Worm (Caenorhabditis elegans) whole organism, L4 larva: Measurements from ENCODE around the gene F13D12.5.

Experiments
- T20F7.1 ChIP-seq: fragments of 200-800 bp; sonication (Bioruptor generic); optimal IDR thresholded peaks from 2 replicates; lab custom pipeline; 2018; ENCODE audit warnings: mild to moderate bottlenecking, missing genetic modification characterization, missing compliant biosample characterization
- T26A8.4 ChIP-seq: fragments of 200-800 bp; sonication (Bioruptor generic); IDR thresholded peaks from 2 replicates; pipeline ENCODE4 v1.3.6; 2022; ENCODE audit warnings: missing genetic modification characterization, missing compliant biosample characterization
- Y48G9A.11 ChIP-seq: fragments of 200-800 bp; sonication (Bioruptor generic); IDR thresholded peaks from 2 replicates; pipeline ENCODE4 v1.3.6; 2022; ENCODE audit warnings: missing genetic modification reagents, missing genetic modification characterization, missing compliant biosample characterization
- Y75B8A.6 ChIP-seq: fragments of 200-800 bp; sonication (Bioruptor generic); IDR thresholded peaks from 2 replicates; pipeline ENCODE4 v1.3.6; 2022; ENCODE audit warnings: missing genetic modification reagents, missing genetic modification characterization, missing compliant biosample characterization
- ZK337.2 ChIP-seq: fragments of 200-800 bp; sonication (Bioruptor generic); IDR thresholded peaks from 2 replicates; pipeline ENCODE4 v1.3.6; 2022; ENCODE audit warnings: missing genetic modification reagents, missing genetic modification characterization, missing compliant biosample characterization
- aha-1 ChIP-seq: fragments of 150-350 bp; peaks from one replicate; lab custom pipeline; 2014; ENCODE audit warnings: missing biosample characterization, missing genetic modification characterization
- aly-2 ChIP-seq: sonication (generic microtip); optimal IDR thresholded peaks from 2 replicates; lab custom pipeline; 2018; ENCODE audit warnings: missing biosample characterization, missing genetic modification characterization
- ama-1 ChIP-seq: fragments of 150-350 bp; optimal IDR thresholded peaks from 2 replicates; lab custom pipeline; 2014; ENCODE audit warnings: inconsistent platforms, mixed read lengths
- arid-1 ChIP-seq: fragments of 200-800 bp; sonication (Bioruptor generic); conservative IDR thresholded peaks from 2 replicates; pipeline ENCODE4 v1.3.6; 2022; ENCODE audit warnings: missing genetic modification reagents, missing genetic modification characterization, missing compliant biosample characterization
- ceh-44 ChIP-seq: fragments of 200-800 bp; sonication (Bioruptor generic); IDR thresholded peaks from 2 replicates; pipeline ENCODE4 v1.3.6; 2022; ENCODE audit warnings: missing genetic modification reagents, missing genetic modification characterization, missing compliant biosample characterization
- ceh-82 ChIP-seq: sonication (generic microtip); optimal IDR thresholded peaks from 2 replicates; lab custom pipeline; 2017; ENCODE audit warnings: missing biosample characterization, missing genetic modification characterization
- ces-1 ChIP-seq: fragments of 150-350 bp; sonication (generic microtip); optimal IDR thresholded peaks from 4 replicates; lab custom pipeline; 2014; ENCODE audit warnings: missing biosample characterization, missing genetic modification reagents, missing genetic modification characterization
- daf-12 ChIP-seq: fragments of 150-350 bp; optimal IDR thresholded peaks from 2 replicates; lab custom pipeline; 2014; ENCODE audit warnings: missing biosample characterization, missing genetic modification reagents, missing genetic modification characterization
- dmd-6 ChIP-seq: fragments of 200-800 bp; sonication (Bioruptor generic); IDR thresholded peaks from 2 replicates; pipeline ENCODE4 v1.3.6; 2022; ENCODE audit warnings: missing genetic modification reagents, missing genetic modification characterization, missing compliant biosample characterization
- dmd-9 ChIP-seq: fragments of 200-800 bp; sonication (Bioruptor generic); IDR thresholded peaks from 2 replicates; pipeline ENCODE4 v1.3.6; 2022; ENCODE audit warnings: missing genetic modification reagents, missing genetic modification characterization, missing compliant biosample characterization
- dve-1 ChIP-seq: sonication (generic microtip); optimal IDR thresholded peaks from 2 replicates; lab custom pipeline; 2017; ENCODE audit warnings: antibody characterized with exemption, mild to moderate bottlenecking, missing genetic modification characterization, missing compliant biosample characterization; ENCODE audit not compliant: insufficient read depth
- egl-43 ChIP-seq: fragments of 200-800 bp; sonication (Bioruptor generic); IDR thresholded peaks from 2 replicates; pipeline ENCODE4 v1.3.6; 2022; ENCODE audit warnings: missing genetic modification reagents, missing genetic modification characterization, missing compliant biosample characterization
- hif-1 ChIP-seq, 2 experiments: sonication (generic microtip); optimal IDR thresholded peaks; 2 replicates each; lab custom pipeline; 2016 to 2017; ENCODE audit warnings: missing compliant biosample characterization in 2 of 2, missing genetic modification characterization in 2 of 2, missing genetic modification reagents in 2 of 2, missing genotype in 2 of 2, mild to moderate bottlenecking in 1 of 2
- hlh-11 ChIP-seq: fragments of 200-800 bp; sonication (Bioruptor generic); optimal IDR thresholded peaks from 2 replicates; lab custom pipeline; 2018; ENCODE audit warnings: mild to moderate bottlenecking, missing genetic modification characterization, missing compliant biosample characterization
- hlh-30 ChIP-seq: sonication (generic microtip); optimal IDR thresholded peaks from 2 replicates; lab custom pipeline; 2017; ENCODE audit warnings: antibody characterized with exemption, mild to moderate bottlenecking, missing genetic modification characterization, missing compliant biosample characterization; ENCODE audit not compliant: insufficient read depth
- lim-7 ChIP-seq: fragments of 200-800 bp; sonication (Bioruptor generic); IDR thresholded peaks from 2 replicates; pipeline ENCODE4 v1.3.6; 2022; ENCODE audit warnings: missing genetic modification characterization, missing compliant biosample characterization
- lin-38 ChIP-seq: fragments of 200-800 bp; sonication (Bioruptor generic); IDR thresholded peaks from 2 replicates; pipeline ENCODE4 v1.3.6; 2022; ENCODE audit warnings: missing genetic modification reagents, missing genetic modification characterization, missing compliant biosample characterization
- lsy-2 ChIP-seq, 2 experiments: fragments of 150-350 bp in 1 of 2; sonication (generic microtip) in 1 of 2; optimal IDR thresholded peaks; 2 replicates each; lab custom pipeline; 2014 to 2017; ENCODE audit warnings: missing biosample characterization in 2 of 2, missing genetic modification characterization in 2 of 2
- madf-9 ChIP-seq: fragments of 200-800 bp; sonication (Bioruptor generic); conservative IDR thresholded peaks from 2 replicates; pipeline ENCODE4 v1.3.6; 2022; ENCODE audit warnings: missing genetic modification reagents, missing genetic modification characterization, missing compliant biosample characterization
- mdl-1 ChIP-seq, 2 experiments: fragments of 150-350 bp in 1 of 2; sonication (generic microtip) in 1 of 2; optimal IDR thresholded peaks; 2 replicates each; lab custom pipeline; 2014 to 2017; ENCODE audit warnings: missing biosample characterization in 2 of 2, missing genetic modification characterization in 2 of 2
- mdt-29 ChIP-seq: fragments of 200-800 bp; sonication (Bioruptor generic); IDR thresholded peaks from 2 replicates; pipeline ENCODE4 v1.3.6; 2022; ENCODE audit warnings: missing genetic modification reagents, missing genetic modification characterization, missing compliant biosample characterization
- mep-1 ChIP-seq: fragments of 150-350 bp; sonication (generic microtip); optimal IDR thresholded peaks from 3 replicates; lab custom pipeline; 2014; ENCODE audit warnings: missing biosample characterization, missing genetic modification characterization
- mes-2 ChIP-seq: sonication (generic microtip); optimal IDR thresholded peaks from 2 replicates; lab custom pipeline; 2016; ENCODE audit warnings: missing genotype, mild to moderate bottlenecking, missing genetic modification characterization, missing compliant biosample characterization; ENCODE audit not compliant: poor library complexity, severe bottlenecking
- mxl-3 ChIP-seq: fragments of 200-800 bp; sonication (Bioruptor generic); optimal IDR thresholded peaks from 2 replicates; lab custom pipeline; 2018; ENCODE audit warnings: mild to moderate bottlenecking, missing genetic modification characterization, missing compliant biosample characterization
- nhr-10 ChIP-seq: fragments of 150-350 bp; optimal IDR thresholded peaks from 2 replicates; lab custom pipeline; 2014; ENCODE audit warnings: missing biosample characterization, missing genetic modification characterization
- nhr-11 ChIP-seq: fragments of 150-350 bp; optimal IDR thresholded peaks from 2 replicates; lab custom pipeline; 2014; ENCODE audit warnings: missing biosample characterization, missing genetic modification characterization
- nhr-28 ChIP-seq: fragments of 150-350 bp; optimal IDR thresholded peaks from 2 replicates; lab custom pipeline; 2014; ENCODE audit warnings: missing biosample characterization, missing genetic modification characterization
- nhr-41 ChIP-seq: fragments of 200-800 bp; sonication (Bioruptor generic); IDR thresholded peaks from 2 replicates; pipeline ENCODE4 v1.3.6; 2022; ENCODE audit warnings: missing genetic modification reagents, missing genetic modification characterization, missing compliant biosample characterization
- nhr-42 ChIP-seq: fragments of 200-800 bp; sonication (Bioruptor generic); IDR thresholded peaks from 2 replicates; pipeline ENCODE4 v1.3.6; 2022; ENCODE audit warnings: missing genetic modification characterization, missing compliant biosample characterization
- nhr-76 ChIP-seq: fragments of 150-350 bp; optimal IDR thresholded peaks from 2 replicates; lab custom pipeline; 2014; ENCODE audit warnings: missing biosample characterization, missing genetic modification characterization
- nhr-77 ChIP-seq: fragments of 150-350 bp; optimal IDR thresholded peaks from 2 replicates; lab custom pipeline; 2014; ENCODE audit warnings: missing biosample characterization, missing genetic modification characterization
- pha-4 ChIP-seq, 2 experiments: fragments of 150-350 bp in 1 of 2; fragments of 200-800 bp in 1 of 2; sonication (Bioruptor generic) in 1 of 2; IDR thresholded peaks in 1 of 2; optimal IDR thresholded peaks in 1 of 2; 2 replicates each; pipeline versions ENCODE4 v1.3.6 to Lab custom; 2014 to 2022; ENCODE audit warnings: missing genetic modification characterization in 2 of 2, missing genetic modification reagents in 2 of 2, missing biosample characterization in 1 of 2, missing compliant biosample characterization in 1 of 2
- php-3 ChIP-seq: fragments of 200-800 bp; sonication (Bioruptor generic); IDR thresholded peaks from 2 replicates; pipeline ENCODE4 v1.3.6; 2022; ENCODE audit warnings: missing genetic modification reagents, missing genetic modification characterization, missing compliant biosample characterization
- pqm-1 ChIP-seq: sonication (generic microtip); optimal IDR thresholded peaks from 2 replicates; lab custom pipeline; 2017; ENCODE audit warnings: missing biosample characterization, missing genetic modification characterization
- rbr-2 ChIP-seq: sonication (generic microtip); optimal IDR thresholded peaks from 2 replicates; lab custom pipeline; 2016; ENCODE audit warnings: missing genotype, missing genetic modification characterization, missing compliant biosample characterization
- saeg-2 ChIP-seq: fragments of 200-800 bp; sonication (Bioruptor generic); IDR thresholded peaks from 2 replicates; pipeline ENCODE4 v1.3.6; 2022; ENCODE audit warnings: missing genetic modification reagents, missing genetic modification characterization, missing compliant biosample characterization
- set-16 ChIP-seq: fragments of 200-800 bp; sonication (Bioruptor generic); IDR thresholded peaks from 2 replicates; pipeline ENCODE4 v1.3.6; 2022; ENCODE audit warnings: missing genetic modification reagents, missing genetic modification characterization, missing compliant biosample characterization
- skn-1 ChIP-seq: fragments of 150-350 bp; optimal IDR thresholded peaks from 2 replicates; lab custom pipeline; 2014; ENCODE audit warnings: missing biosample characterization, missing genetic modification characterization
- spr-3 ChIP-seq: fragments of 200-800 bp; sonication (Bioruptor generic); optimal IDR thresholded peaks from 2 replicates; lab custom pipeline; 2018; ENCODE audit warnings: mild to moderate bottlenecking, missing genetic modification characterization, missing compliant biosample characterization
- tag-97 ChIP-seq: fragments of 200-800 bp; sonication (Bioruptor generic); IDR thresholded peaks from 2 replicates; pipeline ENCODE4 v1.3.6; 2022; ENCODE audit warnings: missing genetic modification characterization, missing compliant biosample characterization

F13D12.5 gene

DNA sequence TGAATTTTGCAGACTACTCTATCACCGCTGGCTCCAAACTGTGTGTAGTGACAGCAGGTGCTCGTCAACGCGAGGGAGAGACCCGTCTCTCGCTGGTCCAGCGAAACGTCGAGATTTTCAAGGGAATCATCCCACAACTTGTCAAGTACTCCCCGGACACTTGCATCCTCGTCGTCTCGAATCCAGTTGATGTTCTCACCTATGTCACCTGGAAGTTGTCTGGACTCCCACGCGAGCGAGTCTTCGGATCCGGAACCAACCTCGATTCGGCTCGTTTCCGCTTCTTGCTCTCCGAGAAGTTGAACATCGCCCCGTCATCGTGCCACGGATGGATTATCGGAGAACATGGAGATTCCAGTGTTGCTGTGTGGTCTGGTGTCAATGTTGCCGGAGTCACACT is 999 bp upstream of the F13D12.5 start:
- no peak for TF ChIP-seq Y48G9A.11
- TF ChIP-seq set-16 (GFP tag; lab: Robert Waterston, UW) = peak; percentile 39; the same call in 1 of the 2 replicates
- TF ChIP-seq aha-1 (tag; lab: Kevin White, UChicago) = peak; percentile 85
- TF ChIP-seq, all 104 proteins: peak for 2

DNA sequence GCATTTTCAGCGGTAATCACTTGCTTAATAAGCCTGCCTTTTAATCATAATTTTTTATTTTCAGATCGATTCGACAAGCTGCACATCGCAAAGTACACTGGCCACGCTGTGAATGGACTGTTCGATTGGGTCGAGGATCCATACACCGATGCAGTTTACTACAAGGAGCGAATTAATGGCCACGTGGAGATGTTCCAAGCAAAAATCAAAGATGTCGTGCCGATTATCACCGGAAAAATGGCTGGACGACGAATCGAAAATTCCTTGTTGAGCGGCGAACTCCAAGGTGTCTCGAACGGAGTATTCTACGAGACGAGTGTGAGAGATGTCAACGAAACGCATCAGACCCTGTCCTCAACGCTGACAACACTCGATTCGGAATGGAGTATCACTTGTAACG is 824 bp downstream of the F13D12.5 start:
- TF ChIP-seq aha-1 (tag; lab: Kevin White, UChicago) = peak; percentile 91
- no peak for TF ChIP-seq ama-1 (lab: Kevin White, UChicago)

DNA sequence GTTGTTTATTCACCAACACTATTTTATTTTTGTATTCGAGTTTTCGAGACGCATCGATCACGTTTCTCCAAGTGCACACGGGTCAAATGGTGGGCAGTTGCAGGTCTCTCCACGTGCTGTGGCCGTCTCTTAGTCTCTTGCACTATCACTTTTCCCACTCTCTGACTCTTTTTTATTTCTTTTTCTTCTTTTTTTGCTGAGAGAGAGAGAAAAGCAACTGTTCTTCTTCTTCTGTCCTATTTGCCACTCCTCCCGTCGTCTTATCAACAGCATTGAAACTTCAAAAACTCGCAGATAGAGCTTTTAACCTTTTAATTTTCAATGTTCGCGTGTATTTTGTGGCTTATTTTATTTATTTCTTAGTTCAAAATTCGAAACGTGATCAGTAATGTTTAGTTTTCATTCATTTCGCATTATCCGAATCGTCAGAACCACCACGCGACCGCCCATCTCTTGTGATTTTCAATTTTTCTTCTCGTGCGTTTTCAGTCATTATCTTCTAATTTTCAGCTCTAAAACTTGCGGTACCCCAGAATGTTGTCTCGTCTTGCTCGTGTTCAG is 2.0 kb downstream of the F13D12.5 start, which contains the start of gene alh-8:
TSS of gene alh-8 (plus strand) at position 511 of the 561 bp plus-strand sequence.
- no peak for TF ChIP-seq nhr-76 (tag; lab: Kevin White, UChicago)
- peak in 1 of 2 experiments; percentile 39 for TF ChIP-seq lsy-2 (tag; optimal IDR thresholded peaks at IDR 0.05; lab: Kevin White, UChicago)
- peak; percentile 79 for TF ChIP-seq dve-1 (tag; lab: Kevin White, UChicago)
- TF ChIP-seq mxl-3 (GFP tag; lab: Kevin White, UChicago) = peak; percentile 96
- TF ChIP-seq dmd-9 (GFP tag; lab: Robert Waterston, UW) = no peak
- peak; percentile 48 for TF ChIP-seq mep-1 (tag; lab: Kevin White, UChicago)
- TF ChIP-seq pha-4 (GFP tag; IDR thresholded peaks at IDR 0.05; lab: Robert Waterston, UW) = peak; percentile 56; the same call in 1 of the 2 replicates
- no peak for TF ChIP-seq pha-4 (tag; optimal IDR thresholded peaks at IDR 0.05; lab: Kevin White, UChicago)
- TF ChIP-seq mes-2 (tag; lab: Kevin White, UChicago) = peak; percentile 53
- TF ChIP-seq lim-7 (GFP tag; lab: Robert Waterston, UW) = no peak
- TF ChIP-seq madf-9 (GFP tag; lab: Robert Waterston, UW) = no peak
- TF ChIP-seq Y48G9A.11 = no peak
- no peak for TF ChIP-seq arid-1 (GFP tag; lab: Robert Waterston, UW)
- TF ChIP-seq ZK337.2 (GFP tag; lab: Robert Waterston, UW) = no peak
- peak; percentile 43 for TF ChIP-seq nhr-77 (tag; lab: Kevin White, UChicago)
- TF ChIP-seq Y75B8A.6 (GFP tag; lab: Robert Waterston, UW) = 0 out of 2 replicates have a peak, but pooled peaks have one; percentile 48
- peak; percentile 70 for TF ChIP-seq T20F7.1 (GFP tag; lab: Kevin White, UChicago)
- TF ChIP-seq spr-3 (GFP tag; lab: Kevin White, UChicago) = peak; percentile 56
- peak in 1 of 2 experiments; percentile 73 for TF ChIP-seq hif-1 (tag; optimal IDR thresholded peaks at IDR 0.05; lab: Kevin White, UChicago)
- peak; percentile 72 for TF ChIP-seq mdt-29 (GFP tag; lab: Robert Waterston, UW)
- TF ChIP-seq T26A8.4 (GFP tag; lab: Robert Waterston, UW) = 0 out of 2 replicates have a peak, but pooled peaks have one; percentile 10
- TF ChIP-seq tag-97 (GFP tag; lab: Robert Waterston, UW) = no peak
- peak; percentile 57 for TF ChIP-seq pqm-1 (tag; lab: Kevin White, UChicago)
- TF ChIP-seq php-3 (GFP tag; lab: Robert Waterston, UW) = 0 out of 2 replicates have a peak, but pooled peaks have one; percentile 41
- TF ChIP-seq hlh-30 = peak; percentile 97
- TF ChIP-seq nhr-41 (GFP tag; lab: Robert Waterston, UW) = peak; percentile 89
- TF ChIP-seq egl-43 (GFP tag; lab: Robert Waterston, UW) = no peak
- peak; percentile 50 for TF ChIP-seq lin-38 (GFP tag; lab: Robert Waterston, UW)
- peak; percentile 84 to 98 for TF ChIP-seq mdl-1 (tag; optimal IDR thresholded peaks at IDR 0.05; lab: Kevin White, UChicago)
- TF ChIP-seq nhr-10 = no peak
- TF ChIP-seq skn-1 (tag; lab: Kevin White, UChicago) = no peak
- TF ChIP-seq aly-2 (tag; lab: Kevin White, UChicago) = no peak
- no peak for TF ChIP-seq ceh-82 (tag; lab: Kevin White, UChicago)
- TF ChIP-seq ces-1 (GFP tag; lab: Kevin White, UChicago) = no peak
- no peak for TF ChIP-seq rbr-2
- peak; percentile 70 for TF ChIP-seq nhr-11 (tag; lab: Kevin White, UChicago)
- TF ChIP-seq ceh-44 = no peak
- peak; percentile 87 for TF ChIP-seq hlh-11 (tag; lab: Kevin White, UChicago)
- peak; percentile 64 for TF ChIP-seq ama-1 (lab: Kevin White, UChicago)
- TF ChIP-seq dmd-6 = peak; percentile 87
- no peak for TF ChIP-seq daf-12
- peak; percentile 82 for TF ChIP-seq nhr-28 (tag; lab: Kevin White, UChicago)
- TF ChIP-seq aha-1 (tag; lab: Kevin White, UChicago) = peak; percentile 43
- no peak; the same call in 1 of the 2 replicates for TF ChIP-seq saeg-2
- TF ChIP-seq nhr-42 = no peak
